Fruit fly (Drosophila melanogaster) whole organism, prepupa: ENCODE measurements around the gene Ser.

Experiments
- CG10669 ChIP-seq: fragments of 200-800 bp; sonication (Bioruptor generic); optimal IDR thresholded peaks from 3 replicates; lab custom pipeline; 2018; ENCODE audit warnings: missing biosample characterization, mild to moderate bottlenecking, missing genetic modification characterization, moderate library complexity
- CG11294 ChIP-seq: fragments of 200-800 bp; sonication (Bioruptor generic); IDR thresholded peaks from 2 replicates; pipeline ENCODE4 v1.3.6; 2022; ENCODE audit warnings: missing biosample characterization, missing genetic modification characterization
- CG11762 ChIP-seq: fragments of 200-800 bp; sonication (Bioruptor generic); optimal IDR thresholded peaks from 3 replicates; lab custom pipeline; 2016; ENCODE audit warnings: missing biosample characterization, missing genetic modification characterization; ENCODE audit not compliant: insufficient read depth
- CG11902 ChIP-seq: fragments of 200-800 bp; sonication (Bioruptor generic); optimal IDR thresholded peaks from 3 replicates; lab custom pipeline; 2016; ENCODE audit warnings: missing biosample characterization, missing genetic modification characterization
- CG15336 ChIP-seq: fragments of 200-800 bp; sonication (Bioruptor generic); IDR thresholded peaks from 2 replicates; pipeline ENCODE4 v1.3.6; 2022; ENCODE audit warnings: missing biosample characterization, missing genetic modification characterization
- CG1621 ChIP-seq: fragments of 200-800 bp; sonication (Bioruptor generic); optimal IDR thresholded peaks from 3 replicates; lab custom pipeline; 2018; ENCODE audit warnings: missing biosample characterization, mild to moderate bottlenecking, missing genetic modification characterization
- CG3032 ChIP-seq: fragments of 200-800 bp; optimal IDR thresholded peaks from 2 replicates; lab custom pipeline; 2019; ENCODE audit warnings: missing biosample characterization, mild to moderate bottlenecking, missing genetic modification characterization, moderate library complexity
- CG31627 ChIP-seq: fragments of 200-800 bp; sonication (Bioruptor generic); optimal IDR thresholded peaks from 3 replicates; lab custom pipeline; 2016; ENCODE audit warnings: missing biosample characterization, missing genetic modification characterization
- CG32006 ChIP-seq: fragments of 200-800 bp; sonication (Bioruptor generic); optimal IDR thresholded peaks from 3 replicates; lab custom pipeline; 2017; ENCODE audit warnings: missing biosample characterization, mild to moderate bottlenecking, missing genetic modification characterization
- CG34406 ChIP-seq: fragments of 200-800 bp; sonication (Bioruptor generic); optimal IDR thresholded peaks from 3 replicates; lab custom pipeline; 2016; ENCODE audit warnings: missing biosample characterization, missing genetic modification characterization
- CG3919 ChIP-seq: fragments of 200-800 bp; sonication (Bioruptor generic); optimal IDR thresholded peaks from 3 replicates; lab custom pipeline; 2016; ENCODE audit warnings: missing biosample characterization, missing genetic modification characterization
- CG6163 ChIP-seq: fragments of 200-800 bp; sonication (Bioruptor generic); IDR thresholded peaks from 3 replicates; pipeline ENCODE4 v1.3.6; 2022; ENCODE audit warnings: missing biosample characterization, missing genetic modification characterization
- CG6276 ChIP-seq: fragments of 200-800 bp; sonication (Bioruptor generic); optimal IDR thresholded peaks from 2 replicates; lab custom pipeline; 2017; ENCODE audit warnings: missing biosample characterization, mild to moderate bottlenecking, missing genetic modification characterization
- CG6792 ChIP-seq: fragments of 200-800 bp; sonication (Bioruptor generic); optimal IDR thresholded peaks from 3 replicates; lab custom pipeline; 2016; ENCODE audit warnings: missing biosample characterization, missing genetic modification characterization
- CG6808 ChIP-seq: fragments of 200-800 bp; sonication (Bioruptor generic); optimal IDR thresholded peaks from 3 replicates; lab custom pipeline; 2017; ENCODE audit warnings: missing biosample characterization, missing genetic modification characterization, mild to moderate bottlenecking, moderate library complexity, missing genetic modification reagents
- CG6854 ChIP-seq: fragments of 200-800 bp; sonication (Bioruptor generic); optimal IDR thresholded peaks from 2 replicates; lab custom pipeline; 2017; ENCODE audit warnings: missing biosample characterization, mild to moderate bottlenecking, missing genetic modification characterization
- CG8119 ChIP-seq: fragments of 200-800 bp; sonication (Bioruptor generic); IDR thresholded peaks from 3 replicates; pipeline ENCODE4 v1.3.6; 2022; ENCODE audit warnings: missing biosample characterization, missing genetic modification characterization
- CG8319 ChIP-seq: fragments of 200-800 bp; sonication (Bioruptor generic); optimal IDR thresholded peaks from 3 replicates; lab custom pipeline; 2016; ENCODE audit warnings: missing biosample characterization, missing genetic modification characterization
- CG8632 ChIP-seq: fragments of 200-800 bp; sonication (Bioruptor generic); optimal IDR thresholded peaks from 3 replicates; lab custom pipeline; 2016; ENCODE audit warnings: missing biosample characterization, missing genetic modification characterization
- CG9139 ChIP-seq: fragments of 200-800 bp; sonication (Bioruptor generic); optimal IDR thresholded peaks from 3 replicates; lab custom pipeline; 2017; ENCODE audit warnings: missing biosample characterization, mild to moderate bottlenecking, missing genetic modification characterization
- Eip75B ChIP-seq: fragments of 200-800 bp; sonication (Bioruptor generic); optimal IDR thresholded peaks from 3 replicates; lab custom pipeline; 2016; ENCODE audit warnings: missing biosample characterization, missing genetic modification characterization
- Eip78C ChIP-seq: fragments of 200-800 bp; sonication (Bioruptor generic); peaks from one replicate; lab custom pipeline; 2016; ENCODE audit warnings: missing biosample characterization, missing genetic modification characterization
- Eip93F ChIP-seq: fragments of 200-800 bp; sonication (Bioruptor generic); optimal IDR thresholded peaks from 2 replicates; lab custom pipeline; 2016; ENCODE audit warnings: missing biosample characterization, mild to moderate bottlenecking, missing genetic modification characterization
- Ets96B ChIP-seq: fragments of 200-800 bp; optimal IDR thresholded peaks from 2 replicates; lab custom pipeline; 2019; ENCODE audit warnings: missing biosample characterization, mild to moderate bottlenecking, missing genetic modification characterization, moderate library complexity
- Gug ChIP-seq: fragments of 200-800 bp; sonication (Bioruptor generic); IDR thresholded peaks from 2 replicates; pipeline ENCODE4 v1.3.6; 2022; ENCODE audit warnings: missing biosample characterization, missing genetic modification characterization
- Hr39 ChIP-seq: fragments of 200-800 bp; sonication (Bioruptor generic); optimal IDR thresholded peaks from 2 replicates; lab custom pipeline; 2016; ENCODE audit warnings: missing biosample characterization, missing genetic modification characterization
- Hr4 ChIP-seq: fragments of 200-800 bp; sonication (Bioruptor generic); optimal IDR thresholded peaks from 3 replicates; lab custom pipeline; 2016; ENCODE audit warnings: missing biosample characterization, missing genetic modification characterization
- Lpt ChIP-seq: fragments of 200-800 bp; sonication (Bioruptor generic); optimal IDR thresholded peaks from 3 replicates; lab custom pipeline; 2016; ENCODE audit warnings: missing biosample characterization, missing genetic modification characterization
- Met ChIP-seq: fragments of 200-800 bp; sonication (Bioruptor generic); optimal IDR thresholded peaks from 3 replicates; lab custom pipeline; 2016; ENCODE audit warnings: missing biosample characterization, missing genetic modification characterization
- OdsH ChIP-seq: fragments of 200-800 bp; sonication (Bioruptor generic); optimal IDR thresholded peaks from 3 replicates; lab custom pipeline; 2016; ENCODE audit warnings: missing biosample characterization, missing genetic modification characterization
- Smox ChIP-seq: fragments of 200-800 bp; sonication (Bioruptor generic); optimal IDR thresholded peaks from 3 replicates; lab custom pipeline; 2016; ENCODE audit warnings: missing biosample characterization, missing genetic modification characterization
- Sox102F ChIP-seq: fragments of 200-800 bp; sonication (Bioruptor generic); optimal IDR thresholded peaks from 2 replicates; lab custom pipeline; 2016; ENCODE audit warnings: missing biosample characterization, mild to moderate bottlenecking, missing genetic modification characterization
- Sox14 ChIP-seq: fragments of 200-800 bp; sonication (Bioruptor generic); optimal IDR thresholded peaks from 3 replicates; lab custom pipeline; 2016; ENCODE audit warnings: missing biosample characterization, missing genetic modification characterization
- Sox15 ChIP-seq: fragments of 200-800 bp; sonication (Bioruptor generic); optimal IDR thresholded peaks from 3 replicates; lab custom pipeline; 2016; ENCODE audit warnings: missing biosample characterization, missing genetic modification characterization
- achi ChIP-seq: fragments of 200-800 bp; sonication (Bioruptor generic); optimal IDR thresholded peaks from 3 replicates; lab custom pipeline; 2016; ENCODE audit warnings: missing biosample characterization, missing genetic modification characterization
- acj6 ChIP-seq: fragments of 200-800 bp; sonication (Bioruptor generic); optimal IDR thresholded peaks from 3 replicates; lab custom pipeline; 2016; ENCODE audit warnings: missing biosample characterization, missing genetic modification characterization
- cyc ChIP-seq: fragments of 200-800 bp; sonication (Bioruptor generic); optimal IDR thresholded peaks from 3 replicates; lab custom pipeline; 2016; ENCODE audit warnings: missing biosample characterization, missing genetic modification characterization
- dac ChIP-seq: fragments of 200-800 bp; sonication (Bioruptor generic); optimal IDR thresholded peaks from 2 replicates; lab custom pipeline; 2017; ENCODE audit warnings: missing biosample characterization, mild to moderate bottlenecking, missing genetic modification characterization
- dsx ChIP-seq: fragments of 200-800 bp; optimal IDR thresholded peaks from 3 replicates; lab custom pipeline; 2019; ENCODE audit warnings: missing biosample characterization, mild to moderate bottlenecking, missing genetic modification characterization, moderate library complexity; ENCODE audit not compliant: poor library complexity, severe bottlenecking
- eg ChIP-seq: fragments of 200-800 bp; sonication (Bioruptor generic); IDR thresholded peaks from 3 replicates; pipeline ENCODE4 v1.3.6; 2022; ENCODE audit warnings: missing biosample characterization, missing genetic modification characterization
- fd59A ChIP-seq: fragments of 200-800 bp; sonication (Bioruptor generic); optimal IDR thresholded peaks from 2 replicates; lab custom pipeline; 2017; ENCODE audit warnings: missing biosample characterization, mild to moderate bottlenecking, missing genetic modification characterization, missing genetic modification reagents
- fd85E ChIP-seq: fragments of 200-800 bp; sonication (Bioruptor generic); optimal IDR thresholded peaks from 3 replicates; lab custom pipeline; 2016; ENCODE audit warnings: missing biosample characterization, missing genetic modification characterization
- fkh ChIP-seq: fragments of 200-800 bp; sonication (Bioruptor generic); optimal IDR thresholded peaks from 3 replicates; lab custom pipeline; 2017; ENCODE audit warnings: missing biosample characterization, mild to moderate bottlenecking, missing genetic modification characterization, moderate library complexity
- lz ChIP-seq: fragments of 200-800 bp; sonication (Bioruptor generic); optimal IDR thresholded peaks from 3 replicates; lab custom pipeline; 2016; ENCODE audit warnings: missing biosample characterization, missing genetic modification characterization
- net ChIP-seq: fragments of 200-800 bp; sonication (Bioruptor generic); optimal IDR thresholded peaks from 3 replicates; lab custom pipeline; 2016; ENCODE audit warnings: missing biosample characterization, missing genetic modification characterization
- salr ChIP-seq, 2 experiments: fragments of 200-800 bp; sonication (Bioruptor generic); optimal IDR thresholded peaks; 3 replicates each; lab custom pipeline; 2016 to 2018; ENCODE audit warnings: missing biosample characterization in 2 of 2, missing genetic modification characterization in 2 of 2, mild to moderate bottlenecking in 1 of 2
- spab ChIP-seq: fragments of 200-800 bp; sonication (Bioruptor generic); optimal IDR thresholded peaks from 2 replicates; lab custom pipeline; 2017; ENCODE audit warnings: missing biosample characterization, mild to moderate bottlenecking, missing genetic modification characterization, missing genetic modification reagents
- ss ChIP-seq, 2 experiments: fragments of 200-800 bp; sonication (Bioruptor generic); optimal IDR thresholded peaks; 2 replicates in 1 of 2; 3 replicates in 1 of 2; lab custom pipeline; 2017 to 2018; ENCODE audit warnings: mild to moderate bottlenecking in 2 of 2, missing biosample characterization in 2 of 2, missing genetic modification characterization in 2 of 2, moderate library complexity in 1 of 2
- svp ChIP-seq: fragments of 200-800 bp; sonication (Bioruptor generic); peaks from one replicate; lab custom pipeline; 2016; ENCODE audit warnings: missing biosample characterization, missing genetic modification characterization
- vri ChIP-seq: fragments of 200-800 bp; sonication (Bioruptor generic); optimal IDR thresholded peaks from 3 replicates; lab custom pipeline; 2016; ENCODE audit warnings: missing biosample characterization, mild to moderate bottlenecking, missing genetic modification characterization

The Ser gene

DNA sequence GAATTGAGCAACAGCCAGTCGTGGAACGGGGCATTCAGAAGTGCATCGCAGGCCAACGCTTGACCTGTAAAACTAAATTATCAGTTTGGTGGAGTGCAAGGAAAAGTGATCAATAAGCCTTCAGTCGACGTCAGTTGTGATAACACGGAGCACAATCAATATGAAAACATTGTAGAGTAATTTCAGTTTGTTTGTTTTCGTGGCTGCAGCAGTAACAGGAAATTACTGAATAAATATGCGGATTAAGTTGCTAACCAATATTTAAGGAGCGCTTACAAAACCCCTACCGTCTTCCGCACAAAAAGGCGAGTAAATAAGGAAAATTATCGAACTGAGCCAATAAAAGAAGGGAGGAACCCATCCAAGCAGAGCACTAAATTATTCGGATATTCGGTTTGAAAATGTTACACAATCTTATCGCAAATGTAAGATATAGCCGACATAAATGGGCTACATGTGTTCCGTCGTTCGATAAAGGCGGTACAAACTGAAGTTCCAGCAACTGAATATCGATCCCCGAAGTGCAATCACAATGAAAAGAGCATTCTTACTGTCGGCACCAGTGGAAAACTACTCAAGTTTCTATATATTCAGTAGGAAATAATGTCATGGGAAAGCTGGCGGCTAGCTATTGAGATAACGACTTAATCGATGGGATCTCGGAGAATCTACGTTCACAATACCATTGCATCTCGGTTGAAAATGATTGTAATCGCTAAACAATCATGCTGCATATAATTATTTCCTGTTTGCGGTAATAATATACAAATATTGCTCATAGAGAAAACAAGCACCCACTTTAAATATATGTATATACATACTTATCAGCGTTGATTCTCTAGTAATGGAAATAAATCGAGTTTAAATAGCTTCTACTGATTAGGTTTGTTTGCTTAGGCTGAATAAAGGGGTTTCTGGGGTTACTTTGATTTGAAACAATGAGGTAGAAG, 58.1 kb downstream of the Ser start:
- TF ChIP-seq CG34406 (GFP tag; lab: Kevin White, UChicago) (peak; percentile 68), ss (GFP tag; optimal IDR thresholded peaks at IDR 0.05; lab: Kevin White, UChicago) (peak; percentile 22 to 69), CG3032 (tag; lab: Kevin White, UChicago) (peak; percentile 46), Hr39 (GFP tag; lab: Kevin White, UChicago) (no peak), CG6854 (peak; percentile 42), net (GFP tag; lab: Kevin White, UChicago) (peak; percentile 60), CG11762 (peak; percentile 18), CG8319 (GFP tag; lab: Kevin White, UChicago) (peak; percentile 49), Sox15 (no peak), Eip78C (GFP tag; lab: Kevin White, UChicago) (peak; percentile 92), Smox (GFP tag; lab: Kevin White, UChicago) (peak; percentile 58), CG9139 (GFP tag; lab: Kevin White, UChicago) (peak; percentile 62), dsx (GFP tag; lab: Kevin White, UChicago) (peak; percentile 50), Sox14 (peak; percentile 6), CG6808 (peak; percentile 65), CG32006 (GFP tag; lab: Kevin White, UChicago) (peak; percentile 41), Eip75B (GFP tag; lab: Kevin White, UChicago) (peak; percentile 59), Sox102F (GFP tag; lab: Kevin White, UChicago) (peak; percentile 49), CG3919 (GFP tag; lab: Kevin White, UChicago) (peak; percentile 63), CG10669 (peak; percentile 70), salr (GFP tag; optimal IDR thresholded peaks at IDR 0.05; lab: Kevin White, UChicago) (peak; percentile 7 to 28), fkh (GFP tag; lab: Kevin White, UChicago) (peak; percentile 93), Hr4 (GFP tag; lab: Kevin White, UChicago) (no peak), OdsH (GFP tag; lab: Kevin White, UChicago) (peak; percentile 42), CG11294 (GFP tag; lab: Robert Waterston, UW) (no peak), CG8119 (GFP tag; lab: Robert Waterston, UW) (no peak), CG31627 (GFP tag; lab: Kevin White, UChicago) (peak; percentile 6), fd59A (GFP tag; lab: Kevin White, UChicago) (peak; percentile 35), CG1621 (tag; lab: Kevin White, UChicago) (peak; percentile 54), svp (GFP tag; lab: Kevin White, UChicago) (peak; percentile 39), spab (GFP tag; lab: Kevin White, UChicago) (peak; percentile 63), achi (GFP tag; lab: Kevin White, UChicago) (peak; percentile 41), Eip93F (no peak), CG11902 (GFP tag; lab: Kevin White, UChicago) (no peak), acj6 (GFP tag; lab: Kevin White, UChicago) (peak; percentile 48), CG6163 (GFP tag; lab: Robert Waterston, UW) (peak; percentile 75), cyc (GFP tag; lab: Kevin White, UChicago) (no peak), Gug (GFP tag; lab: Robert Waterston, UW) (0 out of 2 replicates have a peak, but pooled peaks have one; percentile 26), CG8632 (GFP tag; lab: Kevin White, UChicago) (peak; percentile 72), eg (GFP tag; lab: Robert Waterston, UW) (no peak), fd85E (GFP tag; lab: Kevin White, UChicago) (peak; percentile 23), Met (GFP tag; lab: Kevin White, UChicago) (peak; percentile 15), CG6792 (GFP tag; lab: Kevin White, UChicago) (peak; percentile 77), dac (GFP tag; lab: Kevin White, UChicago) (no peak), vri (GFP tag; lab: Kevin White, UChicago) (peak; percentile 64), lz (GFP tag; lab: Kevin White, UChicago) (peak; percentile 45), Lpt (GFP tag; lab: Kevin White, UChicago) (no peak), Ets96B (tag; lab: Kevin White, UChicago) (peak; percentile 18), CG6276 (GFP tag; lab: Kevin White, UChicago) (no peak), CG15336 (GFP tag; lab: Robert Waterston, UW) (no peak)
